Fruit fly (Drosophila melanogaster) whole organism, embryonic: ENCODE data around the gene CG10638.

Experiments used
- CG11247 ChIP-seq: fragments of 200-800 bp; sonication (Bioruptor generic); IDR thresholded peaks from 2 replicates; pipeline ENCODE4 v1.3.6; 2022; ENCODE audit warnings: missing biosample characterization, missing genetic modification characterization
- CG12391 ChIP-seq: fragments of 200-800 bp; sonication (Bioruptor generic); optimal IDR thresholded peaks from 3 replicates; lab custom pipeline; 2018; ENCODE audit warnings: missing biosample characterization, mild to moderate bottlenecking, missing genetic modification characterization, moderate library complexity
- CkIIα-i1 ChIP-seq: fragments of 200-800 bp; sonication (Bioruptor generic); IDR thresholded peaks from 2 replicates; pipeline ENCODE4 v1.3.6; 2022; ENCODE audit warnings: missing biosample characterization, missing genetic modification characterization
- Ets97D ChIP-seq: fragments of 200-800 bp; sonication (Bioruptor generic); optimal IDR thresholded peaks from 3 replicates; lab custom pipeline; 2016; ENCODE audit warnings: missing biosample characterization, missing genetic modification characterization
- fd3F ChIP-seq: fragments of 200-800 bp; sonication (Bioruptor generic); optimal IDR thresholded peaks from 2 replicates; lab custom pipeline; 2018; ENCODE audit warnings: missing biosample characterization, mild to moderate bottlenecking, missing genetic modification characterization, moderate library complexity

- TF ChIP-seq CG11247 (GFP tag; lab: Robert Waterston, UW) (no peak), fd3F (no peak), CG12391 (tag; lab: Kevin White, UChicago) (no peak), Ets97D (GFP tag; lab: Kevin White, UChicago) (peak; percentile 38), CkIIα-i1 (GFP tag; lab: Robert Waterston, UW) (no peak)
These were observed 6.5 kb upstream of the CG10638 start, which contains the start of gene CG10654 for dm6 chr3L:12507571-12507970.
